Worm (Caenorhabditis elegans) whole organism, L4 larva: ENCODE data around the gene C08F8.9.

ENCODE experiments used
- F26F4.8 ChIP-seq: fragments of 200-800 bp; sonication (Bioruptor generic); conservative IDR thresholded peaks from 2 replicates; pipeline ENCODE4 v1.3.6; 2022; ENCODE audit warnings: missing genetic modification characterization, missing compliant biosample characterization
- ZK337.2 ChIP-seq: fragments of 200-800 bp; sonication (Bioruptor generic); IDR thresholded peaks from 2 replicates; pipeline ENCODE4 v1.3.6; 2022; ENCODE audit warnings: missing genetic modification reagents, missing genetic modification characterization, missing compliant biosample characterization
- fkh-10 ChIP-seq: fragments of 150-350 bp; optimal IDR thresholded peaks from 2 replicates; lab custom pipeline; 2014; ENCODE audit warnings: missing biosample characterization, missing genetic modification reagents, missing genetic modification characterization
- jun-1 ChIP-seq: fragments of 150-350 bp; optimal IDR thresholded peaks from 2 replicates; lab custom pipeline; 2014; ENCODE audit warnings: missing biosample characterization, missing genetic modification reagents, missing genetic modification characterization
- lsy-2 ChIP-seq, 2 experiments: fragments of 150-350 bp in 1 of 2; sonication (generic microtip) in 1 of 2; optimal IDR thresholded peaks; 2 replicates each; lab custom pipeline; 2014 to 2017; ENCODE audit warnings: missing biosample characterization in 2 of 2, missing genetic modification characterization in 2 of 2
- pqm-1 ChIP-seq: sonication (generic microtip); optimal IDR thresholded peaks from 2 replicates; lab custom pipeline; 2017; ENCODE audit warnings: missing biosample characterization, missing genetic modification characterization
- skn-1 ChIP-seq: fragments of 150-350 bp; optimal IDR thresholded peaks from 2 replicates; lab custom pipeline; 2014; ENCODE audit warnings: missing biosample characterization, missing genetic modification characterization
- spr-3 ChIP-seq: fragments of 200-800 bp; sonication (Bioruptor generic); optimal IDR thresholded peaks from 2 replicates; lab custom pipeline; 2018; ENCODE audit warnings: mild to moderate bottlenecking, missing genetic modification characterization, missing compliant biosample characterization

ce11 chrIV:11186729-11187128 lies 8.3 kb upstream of the C08F8.9 start, which contains the start of gene sdz-27:
- no peak for TF ChIP-seq skn-1 (tag; lab: Kevin White, UChicago)
- TF ChIP-seq F26F4.8 = no peak
- no peak for TF ChIP-seq lsy-2 (tag; optimal IDR thresholded peaks at IDR 0.05; lab: Kevin White, UChicago)
- TF ChIP-seq jun-1 (tag; lab: Kevin White, UChicago) = no peak
- no peak for TF ChIP-seq pqm-1
- TF ChIP-seq ZK337.2 (GFP tag; lab: Robert Waterston, UW) = no peak
- no peak for TF ChIP-seq fkh-10 (GFP tag; lab: Kevin White, UChicago)
- no peak for TF ChIP-seq spr-3 (GFP tag; lab: Kevin White, UChicago)
